Worm (Caenorhabditis elegans): ENCODE data around the gene msra-1.

DNA sequence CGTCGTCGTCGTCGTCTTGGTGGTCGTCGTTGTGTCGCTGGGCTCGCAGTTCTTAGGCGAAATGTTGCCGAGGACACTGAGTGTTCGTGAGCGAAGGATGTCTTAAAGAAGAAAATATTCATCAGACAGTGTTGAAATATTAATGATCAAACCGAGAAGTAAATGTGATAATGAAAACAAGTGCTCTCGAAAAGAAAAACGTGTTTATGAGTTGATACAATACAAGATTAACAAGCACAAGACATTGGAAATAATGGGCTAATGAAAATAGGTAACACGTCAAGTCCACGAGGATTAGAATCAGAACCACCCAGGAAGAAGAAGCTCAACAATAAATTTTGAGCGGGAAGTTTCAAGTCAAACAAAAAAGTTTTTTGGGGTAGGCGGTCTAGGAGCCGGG is 48.1 kb upstream of the msra-1 start, which contains the start of gene K02A2.5:
- no peak for TF ChIP-seq cog-1 (tag; optimal IDR thresholded peaks at IDR 0.05)
- TF ChIP-seq ref-1 (GFP tag; conservative IDR thresholded peaks at IDR 0.05) = no peak
